Worm (Caenorhabditis elegans): Measurements from ENCODE around the gene R02E4.1.

Gene R02E4.1

DNA sequence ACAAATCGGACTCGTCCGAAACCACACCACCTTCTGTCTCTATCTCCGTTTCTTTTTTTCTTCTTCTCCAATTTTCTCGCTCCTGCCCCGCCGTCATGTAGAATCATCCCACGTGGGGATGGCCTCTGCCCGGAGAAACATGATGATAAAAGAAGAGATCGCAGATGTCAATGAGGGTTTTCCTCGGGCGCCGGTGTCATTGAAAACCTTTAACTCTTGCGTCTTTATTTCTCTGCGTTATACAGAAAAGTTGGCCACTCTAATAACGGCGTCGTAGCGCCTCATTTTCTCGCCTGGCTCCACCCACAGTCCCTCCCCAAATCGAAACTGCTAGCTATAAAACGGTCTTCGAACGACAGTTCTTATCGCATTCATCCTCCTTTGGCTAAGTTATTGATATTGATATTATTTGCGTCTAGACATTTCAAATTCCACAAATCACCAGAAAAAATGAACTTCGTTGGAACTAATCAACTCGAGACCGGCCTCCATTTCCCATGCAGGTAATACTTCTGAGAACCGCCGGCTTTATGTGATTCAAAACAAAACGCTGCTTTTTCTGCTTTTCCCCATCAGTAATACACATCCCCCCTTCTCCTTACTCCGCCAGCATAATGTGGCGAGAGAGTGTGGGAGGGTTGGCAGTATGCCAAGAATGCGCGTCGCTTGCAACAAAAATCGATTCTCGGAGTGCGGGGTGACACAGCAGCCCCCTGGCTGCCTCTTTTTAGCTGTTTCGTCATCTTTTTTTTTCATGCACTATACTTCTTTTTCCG is 40.9 kb upstream of the R02E4.1 start:
- TF ChIP-seq ceh-39 (tag; optimal IDR thresholded peaks at IDR 0.05) (peak; percentile 40), M03D4.4 (tag; optimal IDR thresholded peaks at IDR 0.05) (no peak), ceh-83 (GFP tag; optimal IDR thresholded peaks at IDR 0.05) (peak; percentile 46), cnd-1 (tag; optimal IDR thresholded peaks at IDR 0.05) (peak; percentile 20), mep-1 (tag; optimal IDR thresholded peaks at IDR 0.05) (peak; percentile 1), nhr-2 (tag; optimal IDR thresholded peaks at IDR 0.05) (no peak), nhr-28 (tag; optimal IDR thresholded peaks at IDR 0.05) (no peak), ham-2 (GFP tag; optimal IDR thresholded peaks at IDR 0.05) (peak; percentile 2), sptf-1 (tag; optimal IDR thresholded peaks at IDR 0.05) (peak; percentile 58), unc-120 (tag; optimal IDR thresholded peaks at IDR 0.05; ENCODE audit: poor library complexity, severe bottlenecking) (peak; percentile 17), nhr-237 (tag; optimal IDR thresholded peaks at IDR 0.05) (no peak), mls-2 (tag; optimal IDR thresholded peaks at IDR 0.05) (peak; percentile 46), ces-1 (GFP tag; optimal IDR thresholded peaks at IDR 0.05) (peak; percentile 59), zip-8 (tag; optimal IDR thresholded peaks at IDR 0.05) (no peak), blmp-1 (tag; optimal IDR thresholded peaks at IDR 0.05) (no peak), lsy-2 (tag; optimal IDR thresholded peaks at IDR 0.05) (no peak), hlh-1 (tag; optimal IDR thresholded peaks at IDR 0.05) (peak; percentile 24)

DNA sequence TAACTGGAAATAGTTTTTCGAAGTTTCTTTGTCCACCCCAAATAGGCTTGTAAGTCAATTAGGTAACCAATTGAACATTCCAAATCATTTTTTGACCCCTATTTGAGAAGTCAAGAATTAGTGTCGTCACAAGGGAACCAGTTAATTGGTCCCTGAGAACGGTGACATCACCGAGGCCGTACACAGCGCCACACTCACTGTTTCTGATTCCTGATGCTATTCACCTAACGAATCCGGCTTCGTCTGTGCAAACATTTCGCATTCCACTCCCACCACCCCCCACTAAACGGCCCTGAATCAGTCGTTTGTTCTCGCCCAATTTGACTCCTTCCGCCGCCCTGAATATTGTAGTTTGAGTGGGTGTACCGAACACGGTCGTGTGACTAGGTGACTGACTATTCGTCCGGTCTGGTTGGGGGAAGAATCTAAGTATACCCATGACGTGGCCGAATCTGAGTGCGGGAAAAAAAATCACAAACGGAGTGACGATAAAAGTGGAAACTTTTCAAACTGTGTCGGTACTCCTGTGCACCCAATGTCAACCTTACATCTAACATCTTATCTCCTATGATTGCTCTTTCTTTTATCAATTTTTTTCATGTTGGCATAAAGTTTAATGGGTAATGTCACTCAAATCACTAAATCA is 39.9 kb upstream of the R02E4.1 start:
- TF ChIP-seq bed-3 (GFP tag; optimal IDR thresholded peaks at IDR 0.05) (no peak), elt-3 (tag; optimal IDR thresholded peaks at IDR 0.05) (no peak), lin-13 (tag; optimal IDR thresholded peaks at IDR 0.05) (no peak), lsy-2 (tag; optimal IDR thresholded peaks at IDR 0.05) (no peak), mep-1 (tag; optimal IDR thresholded peaks at IDR 0.05) (no peak), unc-120 (tag; optimal IDR thresholded peaks at IDR 0.05; ENCODE audit: poor library complexity, severe bottlenecking) (no peak), mab-5 (tag; optimal IDR thresholded peaks at IDR 0.05) (no peak), ceh-83 (GFP tag; optimal IDR thresholded peaks at IDR 0.05) (no peak)

DNA sequence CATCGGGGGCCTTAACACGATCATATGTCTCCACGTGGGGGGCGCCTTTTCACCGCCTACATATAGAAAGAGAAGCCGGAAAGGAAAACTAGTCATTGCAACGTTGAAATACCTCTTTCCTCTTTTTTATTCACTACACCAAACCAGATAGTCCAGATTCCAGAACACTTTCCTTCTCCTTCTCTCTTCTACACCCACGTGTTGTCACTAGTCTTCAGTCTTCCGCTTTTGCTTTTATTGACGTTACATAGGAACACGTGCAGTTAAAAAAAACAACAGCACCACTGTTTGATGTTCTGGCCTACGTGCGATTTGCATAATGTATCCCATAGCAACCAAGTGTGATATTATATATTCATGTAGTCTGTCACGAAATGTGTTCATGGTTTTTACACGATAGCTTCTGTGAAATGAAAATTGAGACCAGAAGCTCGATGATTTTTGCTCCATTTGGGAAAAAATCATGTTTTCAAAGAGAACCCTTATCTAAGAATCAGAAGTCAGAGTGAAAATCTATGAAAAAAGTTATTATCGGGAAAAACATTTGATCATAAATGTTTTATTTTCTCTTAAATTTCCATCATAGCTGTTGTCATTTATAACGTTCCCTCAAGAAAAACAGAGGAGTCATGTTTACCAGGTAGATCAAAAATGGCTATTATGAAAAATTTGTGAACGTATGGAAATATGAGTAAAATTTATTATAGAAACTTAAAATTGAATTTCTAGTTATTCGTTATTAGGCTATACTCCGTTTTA is 39.1 kb upstream of the R02E4.1 start:
- TF ChIP-seq mls-2 (tag; optimal IDR thresholded peaks at IDR 0.05) (no peak), ztf-11 (tag; optimal IDR thresholded peaks at IDR 0.05) (no peak), M03D4.4 (tag; optimal IDR thresholded peaks at IDR 0.05) (no peak), nhr-28 (tag; optimal IDR thresholded peaks at IDR 0.05) (no peak), flh-1 (GFP tag; optimal IDR thresholded peaks at IDR 0.05) (no peak), ces-1 (GFP tag; optimal IDR thresholded peaks at IDR 0.05) (no peak), zip-8 (tag; optimal IDR thresholded peaks at IDR 0.05) (no peak), ham-2 (GFP tag; optimal IDR thresholded peaks at IDR 0.05) (no peak), lin-13 (tag; optimal IDR thresholded peaks at IDR 0.05) (no peak), ceh-83 (GFP tag; optimal IDR thresholded peaks at IDR 0.05) (no peak), blmp-1 (tag; optimal IDR thresholded peaks at IDR 0.05) (no peak), ceh-39 (tag; optimal IDR thresholded peaks at IDR 0.05) (no peak), hlh-1 (tag; optimal IDR thresholded peaks at IDR 0.05) (no peak), sptf-1 (tag; optimal IDR thresholded peaks at IDR 0.05) (no peak)

DNA sequence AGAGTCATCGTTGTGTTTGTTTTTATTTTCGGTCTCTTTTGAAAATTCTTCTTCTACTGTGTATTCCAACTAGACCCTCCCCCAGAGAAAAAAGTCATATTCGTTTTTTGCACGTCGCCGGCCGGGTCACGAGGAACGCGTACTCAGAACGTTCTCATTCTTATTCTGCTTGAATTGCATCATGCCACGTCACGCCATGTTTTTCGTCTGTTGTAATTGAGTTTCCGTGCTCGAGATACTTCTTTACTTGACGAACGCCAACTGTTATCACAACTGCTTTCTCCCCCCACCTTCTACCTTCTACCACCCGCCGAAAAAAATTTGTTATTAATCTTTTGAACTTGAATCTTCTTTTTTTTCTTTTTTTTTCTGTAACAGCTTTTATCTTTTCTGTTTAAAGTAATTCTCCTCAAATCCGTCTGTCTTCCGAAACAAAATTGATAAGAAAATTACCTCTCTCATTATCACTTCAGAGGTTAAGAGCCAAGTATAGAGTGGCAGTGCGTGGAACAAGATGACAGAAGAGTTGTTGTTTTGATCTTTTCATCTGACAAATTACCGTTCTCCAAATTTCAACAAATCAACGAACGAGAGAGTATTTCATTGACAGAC is 38.4 kb upstream of the R02E4.1 start:
- TF ChIP-seq bed-3 (GFP tag; optimal IDR thresholded peaks at IDR 0.05) (no peak), nhr-76 (tag; optimal IDR thresholded peaks at IDR 0.05) (no peak), ceh-43 (GFP tag; optimal IDR thresholded peaks at IDR 0.05) (no peak), hlh-1 (tag; optimal IDR thresholded peaks at IDR 0.05) (peak; percentile 91), nhr-2 (tag; optimal IDR thresholded peaks at IDR 0.05) (no peak), elt-1 (tag; optimal IDR thresholded peaks at IDR 0.05; ENCODE audit: borderline replicate concordance, insufficient read depth) (no peak), sptf-1 (tag; optimal IDR thresholded peaks at IDR 0.05) (no peak)

DNA sequence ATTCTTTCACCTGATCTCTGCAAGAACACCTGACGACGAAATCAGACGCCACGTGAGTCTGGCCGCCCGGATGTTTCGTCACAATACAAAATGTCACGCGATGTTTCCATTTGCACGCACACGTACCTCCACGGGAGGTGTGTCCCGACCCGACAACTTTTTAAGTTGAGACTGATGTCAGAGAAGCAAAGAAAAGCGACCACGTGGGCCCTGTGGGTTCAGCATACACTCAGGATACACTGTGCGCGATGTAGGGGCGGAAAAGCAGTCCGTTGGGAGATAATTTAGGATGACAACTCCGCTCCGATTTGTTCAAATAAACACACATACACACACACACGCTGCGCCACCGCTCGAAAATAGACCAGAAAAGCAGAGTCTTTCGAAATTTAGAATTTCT is 37.9 kb upstream of the R02E4.1 start:
- TF ChIP-seq mab-5 (tag; optimal IDR thresholded peaks at IDR 0.05): no peak
- TF ChIP-seq pha-4 (tag; optimal IDR thresholded peaks at IDR 0.05): peak; percentile 55
- no peak for TF ChIP-seq bed-3 (GFP tag; optimal IDR thresholded peaks at IDR 0.05)
- no peak for TF ChIP-seq blmp-1 (tag; optimal IDR thresholded peaks at IDR 0.05)
